ENCODE assay signal across 1 fruit fly cellular context in the genomic region with DNA sequence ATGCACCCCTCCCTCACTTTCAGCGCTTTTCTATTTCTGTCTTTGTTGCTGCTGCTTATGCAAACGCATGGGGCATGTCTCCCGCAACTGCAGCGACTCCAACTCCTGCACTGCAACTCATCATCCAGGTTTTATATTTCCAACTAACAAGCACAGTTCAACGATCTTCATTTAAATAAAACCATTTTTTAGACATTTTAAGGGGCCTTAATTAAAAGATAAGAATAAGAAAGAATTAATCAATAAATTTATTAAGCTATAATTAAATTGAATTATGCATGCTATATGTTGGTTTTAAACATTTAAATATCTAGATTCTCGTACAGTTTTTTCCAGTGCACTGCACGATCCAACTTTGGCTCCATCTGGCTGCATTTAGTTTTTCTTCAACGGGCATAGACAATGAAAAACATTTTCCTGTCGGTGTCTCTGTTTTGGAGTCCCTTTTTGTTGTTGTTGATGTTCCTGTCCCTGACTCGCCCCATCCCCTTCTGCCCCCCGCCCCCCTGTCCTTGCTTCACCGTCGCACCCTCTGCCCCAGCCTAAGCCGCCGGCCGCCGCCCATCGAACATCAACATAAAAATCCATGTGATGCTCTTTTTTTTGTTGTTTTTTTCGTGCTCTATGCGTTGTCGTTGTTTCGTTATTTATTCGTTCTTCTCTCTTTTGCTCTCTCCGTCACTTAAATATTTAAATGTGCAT.
TF ChIP-seq lines count a peak whose summit lies in the region.

No protein-coding gene starts in this region.

TF ChIP-seq in whole organism, embryonic, 481 proteins besides CTCF, POLR2A, EP300 and RAD21 (continued from another document):
- TF ChIP-seq CG12769 (tag; optimal IDR thresholded peaks at IDR 0.05; lab: Kevin White, UChicago) = no peak
- TF ChIP-seq CG13624 (GFP tag; optimal IDR thresholded peaks at IDR 0.05; lab: Kevin White, UChicago) = no peak
- TF ChIP-seq CG16779 (GFP tag; IDR thresholded peaks at IDR 0.05; lab: Robert Waterston, UW) = no peak
- TF ChIP-seq fd64A (GFP tag; optimal IDR thresholded peaks at IDR 0.05; lab: Kevin White, UChicago) = no peak
- peak; percentile 49 for TF ChIP-seq org-1 (GFP tag; optimal IDR thresholded peaks at IDR 0.05; lab: Kevin White, UChicago)
- TF ChIP-seq CG1603 (tag; optimal IDR thresholded peaks at IDR 0.05; lab: Kevin White, UChicago) = peak; percentile 56
